Fruit fly (Drosophila melanogaster): ENCODE data around the gene CG5079.

The CG5079 gene

DNA sequence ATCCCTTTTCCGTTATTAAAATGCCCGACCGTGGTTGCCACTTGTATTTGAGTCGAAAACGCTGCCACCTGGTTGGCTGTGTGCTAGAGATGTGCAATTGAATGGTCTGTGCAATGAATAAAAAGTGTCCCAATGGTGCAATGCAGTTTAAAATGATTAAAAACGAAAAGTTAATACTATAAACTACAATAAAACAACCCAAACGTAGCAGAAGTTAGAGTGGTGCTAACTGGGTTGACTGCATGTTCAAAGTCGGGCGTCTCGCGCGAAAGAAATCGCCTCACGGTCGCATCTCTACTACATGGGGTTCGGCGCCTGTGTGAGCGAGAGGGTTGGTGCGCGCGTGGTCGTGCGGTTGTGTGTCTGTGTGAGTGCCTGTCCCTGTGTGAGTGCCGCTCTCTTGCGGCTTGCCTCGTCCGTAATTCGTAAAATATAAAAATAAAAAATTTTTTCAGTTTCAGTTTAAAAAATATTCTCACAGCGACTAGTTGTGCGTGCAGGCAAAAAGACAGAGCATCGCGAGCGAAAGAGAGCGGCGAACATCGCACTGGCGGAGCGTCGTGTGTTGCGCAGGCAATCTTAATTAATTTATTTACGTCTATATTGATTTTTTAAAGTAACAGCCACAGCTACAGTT is 33.5 kb downstream of the CG5079 start:
- TF ChIP-seq h (optimal IDR thresholded peaks at IDR 0.05) (no peak), ttk (optimal IDR thresholded peaks at IDR 0.05) (no peak), insv (optimal IDR thresholded peaks at IDR 0.05) (no peak), psq (optimal IDR thresholded peaks at IDR 0.05) (no peak), Myc (optimal IDR thresholded peaks at IDR 0.05) (no peak), Sin3A (optimal IDR thresholded peaks at IDR 0.05) (no peak)

DNA sequence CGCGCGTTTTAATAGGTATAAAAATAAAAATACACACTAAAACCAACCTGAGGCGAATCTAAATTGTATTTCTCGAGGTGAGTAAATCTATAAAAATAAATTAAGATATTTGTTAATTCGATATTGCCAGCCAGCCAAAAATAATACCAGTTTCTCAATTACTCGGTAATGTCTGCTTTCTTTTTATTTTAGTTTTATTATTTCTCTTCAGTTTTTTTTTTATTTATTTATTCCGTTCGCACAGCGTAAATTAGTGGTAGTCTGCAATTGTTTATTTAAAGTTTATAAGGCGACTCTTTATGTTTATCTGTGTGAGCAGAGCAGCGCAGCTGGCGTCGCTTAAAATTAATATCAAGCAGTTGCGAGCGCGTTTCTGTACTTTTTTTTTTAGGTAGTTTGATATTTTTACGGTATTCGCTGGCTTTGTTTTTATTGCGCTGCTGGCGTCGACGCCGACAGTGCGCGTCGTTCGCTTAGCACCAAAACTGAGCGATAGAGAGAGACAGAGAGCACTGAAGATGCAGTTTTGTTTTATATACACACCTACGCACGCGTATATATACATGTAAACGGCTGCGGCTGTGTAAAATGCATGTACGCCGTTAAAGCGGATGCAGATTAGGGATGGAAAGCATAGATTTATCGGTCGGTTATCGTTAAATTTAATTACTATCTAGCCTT is 34.3 kb downstream of the CG5079 start:
- TF ChIP-seq h (optimal IDR thresholded peaks at IDR 0.05) (no peak), Sin3A (optimal IDR thresholded peaks at IDR 0.05) (no peak), Myc (optimal IDR thresholded peaks at IDR 0.05) (no peak), insv (optimal IDR thresholded peaks at IDR 0.05) (no peak), ttk (optimal IDR thresholded peaks at IDR 0.05) (no peak), psq (optimal IDR thresholded peaks at IDR 0.05) (no peak)

DNA sequence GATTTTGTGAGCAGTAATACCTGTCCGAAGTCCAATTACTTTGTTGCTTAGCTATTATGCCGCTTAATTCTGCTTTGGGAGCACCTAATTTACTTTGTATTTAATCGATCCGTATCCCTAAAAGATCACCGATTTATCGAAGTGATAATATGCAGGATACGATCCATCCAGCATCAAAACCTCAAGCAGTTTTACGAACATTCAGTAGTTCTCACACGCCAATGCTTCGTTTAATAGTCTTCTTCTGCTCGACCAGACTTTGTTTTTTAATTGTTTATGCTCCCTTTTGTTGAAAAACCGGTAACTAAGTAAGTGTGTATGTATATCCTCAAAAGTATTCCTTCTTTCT is 34.8 kb downstream of the CG5079 start:
- TF ChIP-seq psq (optimal IDR thresholded peaks at IDR 0.05) (no peak), insv (optimal IDR thresholded peaks at IDR 0.05) (no peak), Myc (optimal IDR thresholded peaks at IDR 0.05) (no peak), h (optimal IDR thresholded peaks at IDR 0.05) (no peak), ttk (optimal IDR thresholded peaks at IDR 0.05) (no peak), Sin3A (optimal IDR thresholded peaks at IDR 0.05) (no peak)

DNA sequence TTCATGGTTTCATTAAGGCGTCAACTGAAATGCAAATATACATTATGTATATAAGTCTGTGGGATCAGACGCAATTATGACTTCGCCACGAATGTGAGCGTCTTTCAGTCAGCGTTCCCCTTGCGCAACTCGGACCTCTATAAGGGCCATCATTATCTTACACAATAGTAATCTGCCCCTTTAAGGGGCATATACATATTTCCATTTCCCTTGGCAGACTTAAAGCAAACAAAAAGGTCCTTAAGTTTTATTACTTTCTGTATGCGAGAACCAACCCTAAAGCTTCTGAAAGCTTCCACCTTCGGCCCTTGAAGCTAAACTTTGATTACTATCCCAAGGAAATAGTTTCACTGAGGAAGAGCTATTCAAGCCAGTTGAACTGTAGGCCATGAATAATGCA is 37.0 kb downstream of the CG5079 start:
- TF ChIP-seq Myc (optimal IDR thresholded peaks at IDR 0.05) (no peak), ttk (optimal IDR thresholded peaks at IDR 0.05) (no peak), psq (optimal IDR thresholded peaks at IDR 0.05) (no peak), insv (optimal IDR thresholded peaks at IDR 0.05) (no peak), h (optimal IDR thresholded peaks at IDR 0.05) (no peak), Sin3A (optimal IDR thresholded peaks at IDR 0.05) (no peak)

DNA sequence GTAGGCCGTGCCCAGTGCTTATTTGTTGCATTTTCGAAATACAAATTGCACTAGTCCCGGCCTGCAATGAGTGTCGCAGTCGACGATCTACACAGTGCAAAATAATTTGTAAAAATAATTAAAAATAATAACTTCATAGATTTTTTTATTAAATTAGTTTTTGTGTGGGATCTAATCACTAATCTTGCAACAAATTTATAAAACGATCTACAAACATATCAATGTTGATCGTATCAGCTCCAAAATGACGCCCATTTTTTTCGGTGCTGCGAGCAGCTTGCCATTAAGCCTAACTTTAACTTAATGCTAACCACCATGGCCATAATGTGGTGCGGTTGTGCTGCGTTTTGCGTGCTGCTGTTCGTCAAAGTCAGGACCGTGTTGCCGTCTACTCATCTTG is 37.9 kb downstream of the CG5079 start:
- no peak for TF ChIP-seq Sin3A (optimal IDR thresholded peaks at IDR 0.05)
- TF ChIP-seq Myc (optimal IDR thresholded peaks at IDR 0.05) = no peak
- no peak for TF ChIP-seq insv (optimal IDR thresholded peaks at IDR 0.05)
- TF ChIP-seq ttk (optimal IDR thresholded peaks at IDR 0.05) = no peak
- no peak for TF ChIP-seq psq (optimal IDR thresholded peaks at IDR 0.05)
- no peak for TF ChIP-seq h (optimal IDR thresholded peaks at IDR 0.05)

DNA sequence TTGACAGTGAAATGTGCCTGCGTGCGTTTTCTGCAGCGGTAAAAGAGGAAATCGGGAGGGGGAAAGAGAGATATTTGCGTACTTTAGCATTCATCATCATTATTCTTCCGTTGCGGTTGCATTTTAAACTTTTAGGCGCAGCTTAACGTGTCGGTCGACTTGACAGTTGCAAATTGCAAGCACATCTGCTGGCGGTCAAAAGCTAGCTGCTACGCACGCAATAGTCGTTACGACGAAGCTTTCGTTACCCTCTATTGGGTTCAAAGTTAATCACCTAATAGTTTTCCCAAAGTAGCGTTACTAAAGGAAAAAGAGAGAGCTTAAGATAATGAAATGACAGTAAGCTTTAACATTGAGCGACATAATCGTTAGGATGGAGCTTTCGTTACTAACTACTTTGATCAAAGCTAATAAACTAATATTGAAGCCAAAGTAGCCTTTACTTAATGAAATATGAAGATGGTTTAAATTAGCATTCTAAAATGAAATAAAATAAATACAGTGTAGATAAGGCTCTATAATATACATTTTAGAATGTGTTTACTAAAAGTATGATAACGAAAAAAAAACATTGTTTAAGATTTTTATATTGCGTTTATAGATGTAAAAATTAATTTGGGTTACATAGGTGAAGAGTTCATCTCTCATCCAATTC is 38.7 kb downstream of the CG5079 start:
- no peak for TF ChIP-seq psq (optimal IDR thresholded peaks at IDR 0.05)
- TF ChIP-seq insv (optimal IDR thresholded peaks at IDR 0.05) = no peak

DNA sequence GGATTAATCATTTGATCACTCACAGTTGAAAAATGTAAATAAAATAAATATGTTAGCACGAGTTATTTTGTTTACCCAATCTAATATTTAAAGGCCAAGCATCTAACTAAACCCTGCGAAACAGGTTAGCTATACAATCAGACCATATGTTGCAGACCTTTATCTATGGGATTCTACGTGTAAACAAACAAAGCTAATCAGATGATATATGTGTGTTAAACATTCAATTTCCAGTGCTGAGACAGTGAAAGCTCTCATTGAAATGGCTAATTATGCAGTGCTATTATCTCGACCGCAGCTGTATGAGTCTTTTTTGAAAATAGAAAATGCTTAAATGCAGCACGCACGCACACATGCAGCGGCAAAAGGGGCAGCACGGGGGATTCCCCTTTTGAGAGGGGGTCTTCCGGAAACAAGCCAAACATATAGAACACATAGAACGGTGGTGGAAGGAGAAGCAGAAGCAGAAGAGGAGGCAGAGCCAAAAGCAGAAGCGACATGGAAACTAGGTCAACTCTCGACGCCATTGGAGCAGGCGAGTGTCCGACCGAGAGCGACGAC is 46.5 kb downstream of the CG5079 start:
- no peak for TF ChIP-seq Myc (optimal IDR thresholded peaks at IDR 0.05)
- TF ChIP-seq h (optimal IDR thresholded peaks at IDR 0.05) = no peak
- TF ChIP-seq insv (optimal IDR thresholded peaks at IDR 0.05) = no peak
- no peak for TF ChIP-seq ttk (optimal IDR thresholded peaks at IDR 0.05)
- TF ChIP-seq Sin3A (optimal IDR thresholded peaks at IDR 0.05) = no peak
- TF ChIP-seq psq (optimal IDR thresholded peaks at IDR 0.05) = no peak

DNA sequence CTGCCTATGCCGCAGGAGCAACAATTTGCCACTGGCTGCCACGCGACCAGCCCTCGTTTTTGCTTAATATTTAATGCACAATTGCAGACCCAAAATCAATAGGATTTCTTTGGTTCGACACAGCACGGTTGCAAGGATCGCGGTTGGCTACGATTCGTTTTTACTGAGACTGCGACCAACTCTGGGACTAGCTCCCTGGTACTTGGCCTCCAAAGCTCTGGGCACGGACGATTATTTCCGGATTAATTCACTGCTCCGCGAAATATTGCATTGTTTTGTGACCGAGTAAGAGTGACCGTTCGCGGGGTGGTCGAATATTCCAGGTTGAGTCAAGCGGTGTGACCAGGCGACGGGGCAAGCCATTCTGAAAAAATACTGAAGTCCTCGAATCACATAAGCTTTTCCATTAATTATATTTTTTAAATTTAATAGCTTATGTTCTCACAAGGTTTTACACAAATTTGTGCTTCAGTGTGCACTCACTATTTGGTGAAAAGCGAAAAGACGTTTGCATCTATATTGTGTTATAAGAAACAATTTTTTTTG is 47.6 kb downstream of the CG5079 start, which contains the start of gene Tnks:
Gene Tnks, minus strand, starts transcription at position 302 of the 546 bp plus-strand sequence.
- TF ChIP-seq psq (optimal IDR thresholded peaks at IDR 0.05) = no peak

DNA sequence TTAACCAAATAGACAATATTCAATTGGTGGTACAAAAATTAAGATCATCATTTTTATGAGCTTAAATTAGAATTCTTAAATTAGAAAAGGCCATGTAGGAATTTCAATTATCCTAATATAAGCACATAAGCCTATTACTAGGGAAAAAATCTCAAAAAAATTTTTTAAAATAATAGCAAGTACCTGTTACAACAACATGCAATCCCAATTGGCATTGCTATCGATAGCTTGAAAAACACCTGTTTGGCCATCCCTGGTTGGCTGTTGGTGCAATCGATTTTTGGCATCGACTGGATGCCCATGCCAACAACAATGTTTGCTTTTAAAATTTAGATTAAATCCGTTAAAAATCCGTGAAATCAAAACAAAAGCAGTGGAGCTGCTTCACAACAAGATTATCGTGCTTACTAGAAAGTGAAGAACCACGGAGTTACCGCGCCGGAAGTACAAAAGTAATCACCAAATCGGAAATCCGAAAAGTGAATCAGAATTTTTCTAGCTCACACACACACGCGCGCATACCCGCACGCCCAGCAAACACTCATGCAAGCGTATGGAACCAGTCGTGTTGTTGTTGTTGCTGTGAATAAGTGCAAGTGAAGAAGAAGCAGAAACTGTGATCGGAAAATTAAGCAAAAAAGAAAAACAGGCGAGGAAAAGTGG is 48.2 kb downstream of the CG5079 start, which contains the start of gene RASSF8:
Gene RASSF8, plus strand, starts transcription at position 265 of the 663 bp plus-strand sequence.
- no peak for TF ChIP-seq psq (optimal IDR thresholded peaks at IDR 0.05)

DNA sequence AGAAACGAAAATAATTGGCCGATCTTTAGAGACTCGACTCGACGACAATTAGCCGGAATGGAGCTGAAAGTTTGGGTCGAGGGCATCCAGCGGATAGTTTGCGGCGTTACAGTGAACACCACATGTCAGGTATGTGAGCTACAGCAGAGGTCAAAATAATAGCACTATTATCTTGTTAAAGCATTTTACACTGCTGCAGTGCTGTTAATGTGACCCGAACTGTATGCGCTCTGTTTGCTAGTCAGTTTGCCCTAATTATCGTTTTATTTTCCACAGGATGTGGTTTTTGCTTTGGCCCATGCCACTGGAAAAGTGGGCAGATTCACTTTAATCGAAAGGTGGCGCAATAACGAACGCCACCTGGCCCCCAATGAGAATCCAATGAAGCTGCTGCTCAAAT is 48.9 kb downstream of the CG5079 start:
- no peak for TF ChIP-seq psq (optimal IDR thresholded peaks at IDR 0.05)
- TF ChIP-seq Myc (optimal IDR thresholded peaks at IDR 0.05) = no peak
- no peak for TF ChIP-seq Sin3A (optimal IDR thresholded peaks at IDR 0.05)
- TF ChIP-seq insv (optimal IDR thresholded peaks at IDR 0.05) = no peak
- TF ChIP-seq h (optimal IDR thresholded peaks at IDR 0.05) = no peak
- no peak for TF ChIP-seq ttk (optimal IDR thresholded peaks at IDR 0.05)

Measured in Kc167 (cell line).